Worm (Caenorhabditis elegans): ENCODE measurements around the gene F17C11.12.

DNA sequence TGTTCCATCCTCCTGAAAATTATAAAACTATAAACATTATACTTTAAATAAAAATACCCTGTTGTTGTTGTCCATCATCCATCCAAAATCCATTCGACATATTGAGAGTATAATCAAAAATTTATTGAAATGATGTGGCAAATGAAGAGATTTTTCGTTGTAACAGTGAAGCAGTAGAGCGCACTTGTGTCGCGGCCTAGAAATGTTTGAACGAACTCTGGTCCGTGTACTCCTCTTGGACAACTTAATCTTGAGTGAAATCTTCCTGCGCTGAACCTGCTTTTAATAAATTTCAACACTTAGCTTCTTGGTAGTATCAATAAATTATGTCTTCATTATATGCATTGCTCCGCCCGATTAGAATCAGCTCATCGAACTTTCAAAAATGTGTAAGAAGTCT is 42.1 kb downstream of the F17C11.12 start, which contains the start of the genes F32D8.14 and F32D8.5:
- TF ChIP-seq aly-2 (tag; optimal IDR thresholded peaks at IDR 0.05) (no peak), mep-1 (tag; optimal IDR thresholded peaks at IDR 0.05) (peak; percentile 76), set-16 (GFP tag; IDR thresholded peaks at IDR 0.05) (no peak), snpc-4 (tag; optimal IDR thresholded peaks at IDR 0.05) (no peak), ceh-28 (tag; optimal IDR thresholded peaks at IDR 0.05) (no peak), F37D6.2 (tag; optimal IDR thresholded peaks at IDR 0.05) (peak; percentile 39), tag-97 (GFP tag; IDR thresholded peaks at IDR 0.05) (no peak)

All from whole organism, L4 larva.